Fruit fly (Drosophila melanogaster) whole organism, prepupa: Measurements from ENCODE around the gene CG33293.
A peak's percentile ranks its signal among the peaks of the same experiment; 100 is the strongest.

Experiments
- Blimp-1 ChIP-seq: fragments of 200-800 bp; sonication (Bioruptor generic); optimal IDR thresholded peaks from 3 replicates; lab custom pipeline; 2017; ENCODE audit warnings: missing biosample characterization, missing genetic modification characterization, mild to moderate bottlenecking, moderate library complexity, missing genetic modification reagents
- CG10631 ChIP-seq: fragments of 200-800 bp; sonication (Bioruptor generic); optimal IDR thresholded peaks from 2 replicates; lab custom pipeline; 2016; ENCODE audit warnings: missing biosample characterization, missing genetic modification characterization
- CG10669 ChIP-seq: fragments of 200-800 bp; sonication (Bioruptor generic); optimal IDR thresholded peaks from 3 replicates; lab custom pipeline; 2018; ENCODE audit warnings: missing biosample characterization, mild to moderate bottlenecking, missing genetic modification characterization, moderate library complexity
- CG11294 ChIP-seq: fragments of 200-800 bp; sonication (Bioruptor generic); IDR thresholded peaks from 2 replicates; pipeline ENCODE4 v1.3.6; 2022; ENCODE audit warnings: missing biosample characterization, missing genetic modification characterization
- CG11762 ChIP-seq: fragments of 200-800 bp; sonication (Bioruptor generic); optimal IDR thresholded peaks from 3 replicates; lab custom pipeline; 2016; ENCODE audit warnings: missing biosample characterization, missing genetic modification characterization; ENCODE audit not compliant: insufficient read depth
- CG11902 ChIP-seq: fragments of 200-800 bp; sonication (Bioruptor generic); optimal IDR thresholded peaks from 3 replicates; lab custom pipeline; 2016; ENCODE audit warnings: missing biosample characterization, missing genetic modification characterization
- CG15336 ChIP-seq: fragments of 200-800 bp; sonication (Bioruptor generic); IDR thresholded peaks from 2 replicates; pipeline ENCODE4 v1.3.6; 2022; ENCODE audit warnings: missing biosample characterization, missing genetic modification characterization
- CG1621 ChIP-seq: fragments of 200-800 bp; sonication (Bioruptor generic); optimal IDR thresholded peaks from 3 replicates; lab custom pipeline; 2018; ENCODE audit warnings: missing biosample characterization, mild to moderate bottlenecking, missing genetic modification characterization
- CG3032 ChIP-seq: fragments of 200-800 bp; optimal IDR thresholded peaks from 2 replicates; lab custom pipeline; 2019; ENCODE audit warnings: missing biosample characterization, mild to moderate bottlenecking, missing genetic modification characterization, moderate library complexity
- CG31627 ChIP-seq: fragments of 200-800 bp; sonication (Bioruptor generic); optimal IDR thresholded peaks from 3 replicates; lab custom pipeline; 2016; ENCODE audit warnings: missing biosample characterization, missing genetic modification characterization
- CG3919 ChIP-seq: fragments of 200-800 bp; sonication (Bioruptor generic); optimal IDR thresholded peaks from 3 replicates; lab custom pipeline; 2016; ENCODE audit warnings: missing biosample characterization, missing genetic modification characterization
- CG6163 ChIP-seq: fragments of 200-800 bp; sonication (Bioruptor generic); IDR thresholded peaks from 3 replicates; pipeline ENCODE4 v1.3.6; 2022; ENCODE audit warnings: missing biosample characterization, missing genetic modification characterization
- CG6276 ChIP-seq: fragments of 200-800 bp; sonication (Bioruptor generic); optimal IDR thresholded peaks from 2 replicates; lab custom pipeline; 2017; ENCODE audit warnings: missing biosample characterization, mild to moderate bottlenecking, missing genetic modification characterization
- CG6854 ChIP-seq: fragments of 200-800 bp; sonication (Bioruptor generic); optimal IDR thresholded peaks from 2 replicates; lab custom pipeline; 2017; ENCODE audit warnings: missing biosample characterization, mild to moderate bottlenecking, missing genetic modification characterization
- CG8319 ChIP-seq: fragments of 200-800 bp; sonication (Bioruptor generic); optimal IDR thresholded peaks from 3 replicates; lab custom pipeline; 2016; ENCODE audit warnings: missing biosample characterization, missing genetic modification characterization
- CG8632 ChIP-seq: fragments of 200-800 bp; sonication (Bioruptor generic); optimal IDR thresholded peaks from 3 replicates; lab custom pipeline; 2016; ENCODE audit warnings: missing biosample characterization, missing genetic modification characterization
- CG9139 ChIP-seq: fragments of 200-800 bp; sonication (Bioruptor generic); optimal IDR thresholded peaks from 3 replicates; lab custom pipeline; 2017; ENCODE audit warnings: missing biosample characterization, mild to moderate bottlenecking, missing genetic modification characterization
- Eip75B ChIP-seq: fragments of 200-800 bp; sonication (Bioruptor generic); optimal IDR thresholded peaks from 3 replicates; lab custom pipeline; 2016; ENCODE audit warnings: missing biosample characterization, missing genetic modification characterization
- Eip78C ChIP-seq: fragments of 200-800 bp; sonication (Bioruptor generic); peaks from one replicate; lab custom pipeline; 2016; ENCODE audit warnings: missing biosample characterization, missing genetic modification characterization
- Eip93F ChIP-seq: fragments of 200-800 bp; sonication (Bioruptor generic); optimal IDR thresholded peaks from 2 replicates; lab custom pipeline; 2016; ENCODE audit warnings: missing biosample characterization, mild to moderate bottlenecking, missing genetic modification characterization
- Ets21C ChIP-seq: fragments of 200-800 bp; sonication (Bioruptor generic); optimal IDR thresholded peaks from 3 replicates; lab custom pipeline; 2016; ENCODE audit warnings: missing biosample characterization, missing genetic modification characterization
- Ets96B ChIP-seq: fragments of 200-800 bp; optimal IDR thresholded peaks from 2 replicates; lab custom pipeline; 2019; ENCODE audit warnings: missing biosample characterization, mild to moderate bottlenecking, missing genetic modification characterization, moderate library complexity
- Gug ChIP-seq: fragments of 200-800 bp; sonication (Bioruptor generic); IDR thresholded peaks from 2 replicates; pipeline ENCODE4 v1.3.6; 2022; ENCODE audit warnings: missing biosample characterization, missing genetic modification characterization
- Hr39 ChIP-seq: fragments of 200-800 bp; sonication (Bioruptor generic); optimal IDR thresholded peaks from 2 replicates; lab custom pipeline; 2016; ENCODE audit warnings: missing biosample characterization, missing genetic modification characterization
- Hr4 ChIP-seq: fragments of 200-800 bp; sonication (Bioruptor generic); optimal IDR thresholded peaks from 3 replicates; lab custom pipeline; 2016; ENCODE audit warnings: missing biosample characterization, missing genetic modification characterization
- Lpt ChIP-seq: fragments of 200-800 bp; sonication (Bioruptor generic); optimal IDR thresholded peaks from 3 replicates; lab custom pipeline; 2016; ENCODE audit warnings: missing biosample characterization, missing genetic modification characterization
- Met ChIP-seq: fragments of 200-800 bp; sonication (Bioruptor generic); optimal IDR thresholded peaks from 3 replicates; lab custom pipeline; 2016; ENCODE audit warnings: missing biosample characterization, missing genetic modification characterization
- Smox ChIP-seq: fragments of 200-800 bp; sonication (Bioruptor generic); optimal IDR thresholded peaks from 3 replicates; lab custom pipeline; 2016; ENCODE audit warnings: missing biosample characterization, missing genetic modification characterization
- Sox102F ChIP-seq: fragments of 200-800 bp; sonication (Bioruptor generic); optimal IDR thresholded peaks from 2 replicates; lab custom pipeline; 2016; ENCODE audit warnings: missing biosample characterization, mild to moderate bottlenecking, missing genetic modification characterization
- Sox14 ChIP-seq: fragments of 200-800 bp; sonication (Bioruptor generic); optimal IDR thresholded peaks from 3 replicates; lab custom pipeline; 2016; ENCODE audit warnings: missing biosample characterization, missing genetic modification characterization
- achi ChIP-seq: fragments of 200-800 bp; sonication (Bioruptor generic); optimal IDR thresholded peaks from 3 replicates; lab custom pipeline; 2016; ENCODE audit warnings: missing biosample characterization, missing genetic modification characterization
- acj6 ChIP-seq: fragments of 200-800 bp; sonication (Bioruptor generic); optimal IDR thresholded peaks from 3 replicates; lab custom pipeline; 2016; ENCODE audit warnings: missing biosample characterization, missing genetic modification characterization
- cyc ChIP-seq: fragments of 200-800 bp; sonication (Bioruptor generic); optimal IDR thresholded peaks from 3 replicates; lab custom pipeline; 2016; ENCODE audit warnings: missing biosample characterization, missing genetic modification characterization
- esn ChIP-seq: fragments of 200-800 bp; sonication (Bioruptor generic); optimal IDR thresholded peaks from 2 replicates; lab custom pipeline; 2016; ENCODE audit warnings: missing biosample characterization, mild to moderate bottlenecking, missing genetic modification characterization, moderate library complexity
- fd59A ChIP-seq: fragments of 200-800 bp; sonication (Bioruptor generic); optimal IDR thresholded peaks from 2 replicates; lab custom pipeline; 2017; ENCODE audit warnings: missing biosample characterization, mild to moderate bottlenecking, missing genetic modification characterization, missing genetic modification reagents
- fd85E ChIP-seq: fragments of 200-800 bp; sonication (Bioruptor generic); optimal IDR thresholded peaks from 3 replicates; lab custom pipeline; 2016; ENCODE audit warnings: missing biosample characterization, missing genetic modification characterization
- fkh ChIP-seq: fragments of 200-800 bp; sonication (Bioruptor generic); optimal IDR thresholded peaks from 3 replicates; lab custom pipeline; 2017; ENCODE audit warnings: missing biosample characterization, mild to moderate bottlenecking, missing genetic modification characterization, moderate library complexity
- lz ChIP-seq: fragments of 200-800 bp; sonication (Bioruptor generic); optimal IDR thresholded peaks from 3 replicates; lab custom pipeline; 2016; ENCODE audit warnings: missing biosample characterization, missing genetic modification characterization
- net ChIP-seq: fragments of 200-800 bp; sonication (Bioruptor generic); optimal IDR thresholded peaks from 3 replicates; lab custom pipeline; 2016; ENCODE audit warnings: missing biosample characterization, missing genetic modification characterization
- pdm3 ChIP-seq: fragments of 200-800 bp; sonication (Bioruptor generic); optimal IDR thresholded peaks from 3 replicates; lab custom pipeline; 2016; ENCODE audit warnings: missing biosample characterization, missing genetic modification characterization
- salr ChIP-seq, 2 experiments: fragments of 200-800 bp; sonication (Bioruptor generic); optimal IDR thresholded peaks; 3 replicates each; lab custom pipeline; 2016 to 2018; ENCODE audit warnings: missing biosample characterization in 2 of 2, missing genetic modification characterization in 2 of 2, mild to moderate bottlenecking in 1 of 2
- spab ChIP-seq: fragments of 200-800 bp; sonication (Bioruptor generic); optimal IDR thresholded peaks from 2 replicates; lab custom pipeline; 2017; ENCODE audit warnings: missing biosample characterization, mild to moderate bottlenecking, missing genetic modification characterization, missing genetic modification reagents
- ss ChIP-seq, 2 experiments: fragments of 200-800 bp; sonication (Bioruptor generic); optimal IDR thresholded peaks; 2 replicates in 1 of 2; 3 replicates in 1 of 2; lab custom pipeline; 2017 to 2018; ENCODE audit warnings: mild to moderate bottlenecking in 2 of 2, missing biosample characterization in 2 of 2, missing genetic modification characterization in 2 of 2, moderate library complexity in 1 of 2
- vri ChIP-seq: fragments of 200-800 bp; sonication (Bioruptor generic); optimal IDR thresholded peaks from 3 replicates; lab custom pipeline; 2016; ENCODE audit warnings: missing biosample characterization, mild to moderate bottlenecking, missing genetic modification characterization

Gene CG33293

dm6 chr3R:5264251-5265098 lies 23.9 kb upstream of the CG33293 start (continued):
- TF ChIP-seq Sox102F, result peak; percentile 55
- TF ChIP-seq Ets21C (GFP tag; lab: Kevin White, UChicago), result peak; percentile 44
- TF ChIP-seq Eip78C (GFP tag; lab: Kevin White, UChicago), result peak; percentile 92
- no peak for TF ChIP-seq CG6163 (GFP tag; lab: Robert Waterston, UW)
- peak; percentile 35 for TF ChIP-seq CG8319 (GFP tag; lab: Kevin White, UChicago)
- TF ChIP-seq Gug (GFP tag; lab: Robert Waterston, UW), result no peak
- TF ChIP-seq Sox14 (GFP tag; lab: Kevin White, UChicago), result peak; percentile 37
- TF ChIP-seq pdm3 (GFP tag; lab: Kevin White, UChicago), result peak; percentile 50
- TF ChIP-seq Ets96B (tag; lab: Kevin White, UChicago), result peak; percentile 53
- peak; percentile 62 for TF ChIP-seq CG6276 (GFP tag; lab: Kevin White, UChicago)
- TF ChIP-seq Eip93F (GFP tag; lab: Kevin White, UChicago), result no peak
- no peak for TF ChIP-seq fd85E
- peak; percentile 36 for TF ChIP-seq CG10631 (GFP tag; lab: Kevin White, UChicago)
- TF ChIP-seq Lpt (GFP tag; lab: Kevin White, UChicago), result no peak
- TF ChIP-seq CG1621 (tag; lab: Kevin White, UChicago), result peak; percentile 33
- peak; percentile 64 for TF ChIP-seq CG3032 (tag; lab: Kevin White, UChicago)
- no peak for TF ChIP-seq CG9139 (GFP tag; lab: Kevin White, UChicago)
- no peak for TF ChIP-seq net (GFP tag; lab: Kevin White, UChicago)
- TF ChIP-seq fkh, result peak; percentile 56
- peak; percentile 13 to 31 for TF ChIP-seq ss (GFP tag; optimal IDR thresholded peaks at IDR 0.05; lab: Kevin White, UChicago)
- TF ChIP-seq cyc (GFP tag; lab: Kevin White, UChicago), result peak; percentile 13
- TF ChIP-seq CG15336 (GFP tag; lab: Robert Waterston, UW), result no peak
- peak; percentile 3 for TF ChIP-seq CG6854 (GFP tag; lab: Kevin White, UChicago)
- peak; percentile 1 for TF ChIP-seq CG8632 (GFP tag; lab: Kevin White, UChicago)
- no peak for TF ChIP-seq CG11294 (GFP tag; lab: Robert Waterston, UW)
- TF ChIP-seq spab (GFP tag; lab: Kevin White, UChicago), result peak; percentile 43
- peak; percentile 49 for TF ChIP-seq CG31627 (GFP tag; lab: Kevin White, UChicago)

- TF ChIP-seq esn (GFP tag; lab: Kevin White, UChicago) (peak; percentile 46), Eip75B (GFP tag; lab: Kevin White, UChicago) (no peak), Hr4 (GFP tag; lab: Kevin White, UChicago) (peak; percentile 46), CG11762 (GFP tag; lab: Kevin White, UChicago) (peak; percentile 37), CG11902 (GFP tag; lab: Kevin White, UChicago) (peak; percentile 11), fd85E (peak; percentile 1), ss (GFP tag; optimal IDR thresholded peaks at IDR 0.05; lab: Kevin White, UChicago) (peak; percentile 63 to 65), spab (GFP tag; lab: Kevin White, UChicago) (peak; percentile 54), Blimp-1 (GFP tag; lab: Kevin White, UChicago) (peak; percentile 25), Sox102F (peak; percentile 15), Smox (no peak), CG3919 (GFP tag; lab: Kevin White, UChicago) (peak; percentile 61), salr (GFP tag; optimal IDR thresholded peaks at IDR 0.05; lab: Kevin White, UChicago) (peak in 1 of 2 experiments; percentile 13), Met (GFP tag; lab: Kevin White, UChicago) (no peak), acj6 (GFP tag; lab: Kevin White, UChicago) (peak; percentile 14), Ets21C (GFP tag; lab: Kevin White, UChicago) (no peak), CG10669 (peak; percentile 65), Sox14 (GFP tag; lab: Kevin White, UChicago) (no peak), achi (GFP tag; lab: Kevin White, UChicago) (peak; percentile 79), lz (GFP tag; lab: Kevin White, UChicago) (no peak), Hr39 (GFP tag; lab: Kevin White, UChicago) (peak; percentile 4), Gug (GFP tag; lab: Robert Waterston, UW) (no peak; the same call in 1 of the 2 replicates), fd59A (GFP tag; lab: Kevin White, UChicago) (peak; percentile 43), CG3032 (tag; lab: Kevin White, UChicago) (peak; percentile 81), vri (peak; percentile 49), CG31627 (GFP tag; lab: Kevin White, UChicago) (no peak), fkh (peak; percentile 53)
Observed at dm6 chr3R:5263311-5264250, 23.0 kb upstream of the CG33293 start.
